Fruit fly (Drosophila melanogaster) whole organism, embryonic: ENCODE measurements around the gene Sfp33A2.
A peak's percentile ranks its signal among the peaks of the same experiment; 100 is the strongest.

Source experiments
- Adf1 ChIP-seq: fragments of 200-800 bp; sonication (Bioruptor generic); IDR thresholded peaks from 2 replicates; pipeline ENCODE4 v1.3.6; 2022; ENCODE audit warnings: missing biosample characterization, missing genetic modification characterization
- Atf3 ChIP-seq: fragments of 200-800 bp; sonication (Bioruptor generic); optimal IDR thresholded peaks from 3 replicates; lab custom pipeline; 2016; ENCODE audit warnings: missing biosample characterization, missing genetic modification characterization
- Bgb ChIP-seq: fragments of 200-800 bp; sonication (Bioruptor generic); IDR thresholded peaks from 2 replicates; pipeline ENCODE4 v1.3.6; 2022; ENCODE audit warnings: missing biosample characterization, missing genetic modification characterization; ENCODE audit not compliant: partially characterized antibody
- CG10366 ChIP-seq: fragments of 200-800 bp; sonication (Bioruptor generic); IDR thresholded peaks from 2 replicates; pipeline ENCODE4 v1.3.6; 2022; ENCODE audit warnings: missing biosample characterization, missing genetic modification characterization
- CG11456 ChIP-seq: fragments of 200-800 bp; sonication (Bioruptor generic); IDR thresholded peaks from 3 replicates; pipeline ENCODE4 v1.3.6; 2022; ENCODE audit warnings: missing biosample characterization, missing genetic modification characterization
- CG12391 ChIP-seq: fragments of 200-800 bp; sonication (Bioruptor generic); optimal IDR thresholded peaks from 3 replicates; lab custom pipeline; 2018; ENCODE audit warnings: missing biosample characterization, mild to moderate bottlenecking, missing genetic modification characterization, moderate library complexity
- CG12769 ChIP-seq: fragments of 200-800 bp; sonication (Bioruptor generic); optimal IDR thresholded peaks from 2 replicates; lab custom pipeline; 2019; ENCODE audit warnings: missing biosample characterization, mild to moderate bottlenecking, missing genetic modification characterization, moderate library complexity
- CG13775 ChIP-seq: fragments of 200-800 bp; sonication (Bioruptor generic); optimal IDR thresholded peaks from 3 replicates; lab custom pipeline; 2017; ENCODE audit warnings: missing biosample characterization, mild to moderate bottlenecking, missing genetic modification characterization
- CG13894 ChIP-seq: fragments of 200-800 bp; sonication (Bioruptor generic); optimal IDR thresholded peaks from 3 replicates; lab custom pipeline; 2018; ENCODE audit warnings: missing biosample characterization, mild to moderate bottlenecking, missing genetic modification characterization, moderate library complexity
- CG15514 ChIP-seq: fragments of 200-800 bp; sonication (Bioruptor generic); optimal IDR thresholded peaks from 3 replicates; lab custom pipeline; 2017; ENCODE audit warnings: missing biosample characterization, missing genetic modification characterization, mild to moderate bottlenecking, moderate library complexity, missing genetic modification reagents
- CG16779 ChIP-seq: fragments of 200-800 bp; sonication (Bioruptor generic); IDR thresholded peaks from 2 replicates; pipeline ENCODE4 v1.3.6; 2022; ENCODE audit warnings: missing biosample characterization, missing genetic modification characterization
- CG17328 ChIP-seq: fragments of 200-800 bp; sonication (Bioruptor generic); IDR thresholded peaks from 2 replicates; pipeline ENCODE4 v1.3.6; 2022; ENCODE audit warnings: missing biosample characterization, missing genetic modification characterization
- CG6175 ChIP-seq: fragments of 200-800 bp; sonication (Bioruptor generic); IDR thresholded peaks from 3 replicates; pipeline ENCODE4 v1.3.6; 2022; ENCODE audit warnings: missing biosample characterization, missing genetic modification characterization
- CG8290 ChIP-seq, 3 experiments: fragments of 200-800 bp; sonication (Bioruptor generic); optimal IDR thresholded peaks; 2 replicates each; lab custom pipeline; 2016 to 2019; ENCODE audit warnings: missing biosample characterization in 3 of 3, missing genetic modification characterization in 3 of 3, mild to moderate bottlenecking in 2 of 3, moderate library complexity in 1 of 3
- CG9932 ChIP-seq: fragments of 200-800 bp; sonication (Bioruptor generic); IDR thresholded peaks from 2 replicates; pipeline ENCODE4 v1.3.6; 2022; ENCODE audit warnings: missing biosample characterization, missing genetic modification characterization
- Deaf1 ChIP-seq: fragments of 200-800 bp; optimal IDR thresholded peaks from 3 replicates; lab custom pipeline; 2019; ENCODE audit warnings: missing biosample characterization, mild to moderate bottlenecking, missing genetic modification characterization, moderate library complexity
- HLHmδ ChIP-seq: fragments of 200-800 bp; sonication (Bioruptor generic); optimal IDR thresholded peaks from 2 replicates; lab custom pipeline; 2018; ENCODE audit warnings: missing biosample characterization, mild to moderate bottlenecking, missing genetic modification characterization, moderate library complexity
- Hmr ChIP-seq: fragments of 200-800 bp; sonication (Bioruptor generic); optimal IDR thresholded peaks from 3 replicates; lab custom pipeline; 2017; ENCODE audit warnings: mild to moderate bottlenecking, missing biosample characterization, missing genetic modification reagents, missing genetic modification characterization
- Jarid2 ChIP-seq: fragments of 200-800 bp; sonication (Bioruptor generic); optimal IDR thresholded peaks from 3 replicates; lab custom pipeline; 2017; ENCODE audit warnings: mild to moderate bottlenecking, missing biosample characterization, missing genetic modification reagents, missing genetic modification characterization
- Oaz ChIP-seq: fragments of 200-800 bp; sonication (Bioruptor generic); IDR thresholded peaks from 2 replicates; pipeline ENCODE4 v1.3.6; 2022; ENCODE audit warnings: missing biosample characterization, missing genetic modification characterization
- Sox100B ChIP-seq: fragments of 200-800 bp; sonication (Bioruptor generic); optimal IDR thresholded peaks from 3 replicates; lab custom pipeline; 2018; ENCODE audit warnings: missing biosample characterization, mild to moderate bottlenecking, missing genetic modification characterization
- Trl ChIP-seq, 3 experiments: fragments of >200 bp in 2 of 3; fragments of 200-800 bp in 1 of 3; sonication (Bioruptor generic) in 1 of 3; optimal IDR thresholded peaks; 2 replicates in 1 of 3; 3 replicates in 2 of 3; lab custom pipeline; 2016 to 2017; ENCODE audit warnings: missing biosample characterization in 1 of 3, missing genetic modification characterization in 1 of 3
- amos ChIP-seq: fragments of 200-800 bp; sonication (Bioruptor generic); IDR thresholded peaks from 2 replicates; pipeline ENCODE4 v1.3.6; 2022; ENCODE audit warnings: missing biosample characterization, missing genetic modification characterization; ENCODE audit not compliant: partially characterized antibody
- bcd ChIP-seq: fragments of 200-800 bp; sonication (Bioruptor generic); optimal IDR thresholded peaks from 2 replicates; lab custom pipeline; 2017; ENCODE audit warnings: missing biosample characterization, mild to moderate bottlenecking, missing genetic modification characterization
- cg ChIP-seq: fragments of 200-800 bp; sonication (Bioruptor generic); optimal IDR thresholded peaks from 3 replicates; lab custom pipeline; 2019; ENCODE audit warnings: missing biosample characterization, mild to moderate bottlenecking, missing genetic modification characterization, moderate library complexity
- chinmo ChIP-seq: fragments of 200-800 bp; sonication (Bioruptor generic); IDR thresholded peaks from 4 replicates; pipeline ENCODE4 v1.3.6; 2022; ENCODE audit warnings: missing biosample characterization, missing genetic modification characterization; ENCODE audit not compliant: partially characterized antibody
- dati ChIP-seq: fragments of 200-800 bp; sonication (Bioruptor generic); IDR thresholded peaks from 2 replicates; pipeline ENCODE4 v1.3.6; 2022; ENCODE audit warnings: missing biosample characterization, missing genetic modification characterization
- dpn ChIP-seq, 2 experiments: fragments of 200-800 bp; sonication (Bioruptor generic); optimal IDR thresholded peaks; 3 replicates each; lab custom pipeline; 2016; ENCODE audit warnings: missing biosample characterization in 2 of 2, missing genetic modification characterization in 2 of 2
- kah ChIP-seq: fragments of 200-800 bp; sonication (Bioruptor generic); optimal IDR thresholded peaks from 2 replicates; lab custom pipeline; 2018; ENCODE audit warnings: missing biosample characterization, mild to moderate bottlenecking, missing genetic modification characterization
- ken ChIP-seq: fragments of 200-800 bp; sonication (Bioruptor generic); IDR thresholded peaks from 3 replicates; pipeline ENCODE4 v1.3.6; 2022; ENCODE audit warnings: missing biosample characterization, missing genetic modification characterization
- lab ChIP-seq: fragments of 200-800 bp; sonication (Bioruptor generic); optimal IDR thresholded peaks from 3 replicates; lab custom pipeline; 2017; ENCODE audit warnings: missing biosample characterization, missing genetic modification characterization, mild to moderate bottlenecking, moderate library complexity, missing genetic modification reagents
- onecut ChIP-seq: fragments of 200-800 bp; sonication (Bioruptor generic); IDR thresholded peaks from 2 replicates; pipeline ENCODE4 v1.3.6; 2022; ENCODE audit warnings: missing biosample characterization, missing genetic modification characterization
- org-1 ChIP-seq: fragments of 200-800 bp; sonication (Bioruptor generic); optimal IDR thresholded peaks from 2 replicates; lab custom pipeline; 2017; ENCODE audit warnings: missing biosample characterization, missing genetic modification characterization
- pum ChIP-seq: fragments of 200-800 bp; sonication (Bioruptor generic); optimal IDR thresholded peaks from 2 replicates; lab custom pipeline; 2016; ENCODE audit warnings: missing biosample characterization, missing genetic modification characterization
- scrt ChIP-seq: fragments of 200-800 bp; sonication (Bioruptor generic); optimal IDR thresholded peaks from 2 replicates; lab custom pipeline; 2018; ENCODE audit warnings: missing biosample characterization, mild to moderate bottlenecking, missing genetic modification characterization, moderate library complexity
- sens ChIP-seq: fragments of 200-800 bp; sonication (Bioruptor generic); peaks from one replicate; lab custom pipeline; 2016; ENCODE audit warnings: missing biosample characterization, missing genetic modification characterization
- sqz ChIP-seq: fragments of 200-800 bp; sonication (Bioruptor generic); optimal IDR thresholded peaks from 3 replicates; lab custom pipeline; 2018; ENCODE audit warnings: missing biosample characterization, mild to moderate bottlenecking, missing genetic modification characterization
- tna ChIP-seq: fragments of 200-800 bp; sonication (Bioruptor generic); IDR thresholded peaks from 2 replicates; pipeline ENCODE4 v1.3.6; 2022; ENCODE audit warnings: missing biosample characterization, missing genetic modification characterization; ENCODE audit not compliant: partially characterized antibody
- unpg ChIP-seq: fragments of 200-800 bp; sonication (Bioruptor generic); optimal IDR thresholded peaks from 3 replicates; lab custom pipeline; 2018; ENCODE audit warnings: missing biosample characterization, mild to moderate bottlenecking, missing genetic modification characterization, moderate library complexity
- yki ChIP-seq: fragments of >200 bp; optimal IDR thresholded peaks from 3 replicates; lab custom pipeline; 2018
- zen2 ChIP-seq: fragments of 200-800 bp; sonication (Bioruptor generic); IDR thresholded peaks from 3 replicates; pipeline ENCODE4 v1.3.6; 2022; ENCODE audit warnings: missing biosample characterization, missing genetic modification characterization; ENCODE audit not compliant: partially characterized antibody

Gene Sfp33A2

DNA sequence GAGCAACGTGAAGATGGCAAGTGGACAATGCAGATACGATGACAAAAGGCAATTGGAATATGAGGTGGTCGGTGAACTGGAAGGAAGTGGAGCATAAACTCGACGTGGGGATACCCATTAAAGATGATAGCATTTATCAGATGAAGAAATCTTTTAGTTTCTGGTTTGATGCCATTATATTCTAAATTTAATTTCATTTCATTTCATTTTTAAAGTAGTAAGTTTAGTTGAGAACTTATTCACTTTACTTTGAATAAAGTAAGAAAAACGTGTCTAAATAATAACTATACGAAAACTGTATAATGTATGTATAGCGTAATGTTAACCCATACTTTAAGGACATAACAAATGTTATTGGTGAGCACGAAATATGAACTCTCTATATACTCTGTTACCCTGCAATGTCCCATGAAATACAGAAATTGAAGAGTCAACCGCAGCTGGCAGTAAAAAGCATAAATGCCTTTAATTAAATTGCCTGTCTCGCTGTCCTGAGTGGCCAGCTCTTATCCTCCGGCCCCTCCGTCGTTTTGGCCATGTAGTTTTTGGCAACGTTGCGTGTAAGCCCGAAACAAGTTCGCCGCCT is 33.4 kb downstream of the Sfp33A2 start:
- 0 out of 3 replicates have a peak, but pooled peaks have one; percentile 9 for TF ChIP-seq CG11456
- TF ChIP-seq unpg (GFP tag; lab: Kevin White, UChicago), result no peak

dm6 chr2L:11874232-11874765 is 36.8 kb downstream of the Sfp33A2 start:
- TF ChIP-seq Hmr (peak; percentile 3), CG9932 (GFP tag; lab: Robert Waterston, UW) (0 out of 2 replicates have a peak, but pooled peaks have one; percentile 23), Adf1 (GFP tag; lab: Robert Waterston, UW) (peak; percentile 26; the same call in 1 of the 2 replicates), CG15514 (GFP tag; lab: Kevin White, UChicago) (peak; percentile 72), Jarid2 (GFP tag; lab: Kevin White, UChicago) (peak; percentile 31), CG8290 (GFP tag; optimal IDR thresholded peaks at IDR 0.05; lab: Kevin White, UChicago) (no peak), CG8290 (tag; optimal IDR thresholded peaks at IDR 0.05; lab: Kevin White, UChicago) (peak in 1 of 2 experiments; percentile 6), CG6175 (GFP tag; lab: Robert Waterston, UW) (0 out of 3 replicates have a peak, but pooled peaks have one; percentile 38), cg (GFP tag; lab: Kevin White, UChicago) (peak; percentile 16), Atf3 (GFP tag; lab: Kevin White, UChicago) (no peak), CG13894 (peak; percentile 44), chinmo (GFP tag; lab: Robert Waterston, UW) (peak; percentile 52; the same call in 1 of the 4 replicates), ken (GFP tag; lab: Robert Waterston, UW) (0 out of 3 replicates have a peak, but pooled peaks have one; percentile 25), dati (GFP tag; lab: Robert Waterston, UW) (no peak), Deaf1 (tag; lab: Kevin White, UChicago) (peak; percentile 33), sqz (GFP tag; lab: Kevin White, UChicago) (no peak), tna (GFP tag; lab: Robert Waterston, UW) (0 out of 2 replicates have a peak, but pooled peaks have one; percentile 10), CG16779 (GFP tag; lab: Robert Waterston, UW) (0 out of 2 replicates have a peak, but pooled peaks have one; percentile 41), bcd (no peak), amos (peak; percentile 22; the same call in 1 of the 2 replicates), Bgb (GFP tag; lab: Robert Waterston, UW) (peak; percentile 22; the same call in 1 of the 2 replicates), CG12769 (tag; lab: Kevin White, UChicago) (peak; percentile 43), zen2 (GFP tag; lab: Robert Waterston, UW) (0 out of 3 replicates have a peak, but pooled peaks have one; percentile 37), lab (GFP tag; lab: Kevin White, UChicago) (peak; percentile 2), CG10366 (no peak)

DNA sequence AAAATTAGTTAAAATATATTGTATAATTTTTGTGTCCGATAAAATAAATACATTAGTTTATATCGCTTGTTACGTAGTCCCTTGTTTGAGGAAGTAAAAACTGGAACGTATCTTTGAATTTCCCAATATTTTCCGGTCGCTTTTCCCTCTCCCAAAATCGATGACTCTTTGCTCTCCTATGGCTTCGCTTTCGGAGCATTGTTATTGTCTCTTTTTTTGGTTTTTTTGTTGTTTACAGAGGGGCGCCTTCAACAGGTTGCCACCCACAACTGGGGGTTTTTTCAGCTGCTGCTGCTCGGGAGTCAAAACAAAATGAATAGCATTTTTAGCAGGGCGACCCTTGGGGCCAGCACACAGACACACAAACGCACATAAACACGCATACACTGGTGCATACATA is 37.4 kb downstream of the Sfp33A2 start:
- no peak for TF ChIP-seq Sox100B (GFP tag; lab: Kevin White, UChicago)
- peak; percentile 98 for TF ChIP-seq scrt
- no peak for TF ChIP-seq CG12391
- peak; percentile 61 for TF ChIP-seq onecut (GFP tag; lab: Robert Waterston, UW)
- TF ChIP-seq Trl (optimal IDR thresholded peaks at IDR 0.05; lab: Kevin White, UChicago), result peak; percentile 42 to 60
- TF ChIP-seq Trl (GFP tag; optimal IDR thresholded peaks at IDR 0.05; lab: Kevin White, UChicago), result no peak
- no peak for TF ChIP-seq pum (GFP tag; lab: Kevin White, UChicago)
- no peak for TF ChIP-seq Oaz
- no peak for TF ChIP-seq CG13775 (GFP tag; lab: Kevin White, UChicago)
- TF ChIP-seq chinmo (GFP tag; lab: Robert Waterston, UW), result 0 out of 4 replicates have a peak, but pooled peaks have one; percentile 15
- TF ChIP-seq CG17328 (GFP tag; lab: Robert Waterston, UW), result no peak
- TF ChIP-seq kah, result peak; percentile 96
- no peak for TF ChIP-seq dpn (GFP tag; optimal IDR thresholded peaks at IDR 0.05; lab: Kevin White, UChicago)
- TF ChIP-seq sens, result peak; percentile 8
- no peak for TF ChIP-seq HLHmδ (GFP tag; lab: Kevin White, UChicago)
- no peak for TF ChIP-seq yki (lab: Kevin White, UChicago)
- TF ChIP-seq org-1 (GFP tag; lab: Kevin White, UChicago), result no peak
- peak; percentile 3 for TF ChIP-seq sqz (GFP tag; lab: Kevin White, UChicago)
- TF ChIP-seq, all 482 proteins: peak for 7
